Worm (Caenorhabditis elegans): Measurements from ENCODE around the gene nhr-159.

Gene nhr-159

ce11 chrV:3832661-3833060 is 45.5 kb downstream of the nhr-159 start:
- TF ChIP-seq pag-3 (tag; optimal IDR thresholded peaks at IDR 0.05; ENCODE audit: borderline replicate concordance, insufficient read depth), result no peak
- no peak for TF ChIP-seq nhr-77 (tag; optimal IDR thresholded peaks at IDR 0.05)
- no peak for TF ChIP-seq nhr-84 (tag; optimal IDR thresholded peaks at IDR 0.05)
- no peak for TF ChIP-seq rnt-1 (tag; optimal IDR thresholded peaks at IDR 0.05)
- TF ChIP-seq nhr-237 (tag; optimal IDR thresholded peaks at IDR 0.05), result no peak
- no peak for TF ChIP-seq tlp-1 (tag; optimal IDR thresholded peaks at IDR 0.05)
- no peak for TF ChIP-seq fos-1 (tag; optimal IDR thresholded peaks at IDR 0.05)
- TF ChIP-seq ceh-82 (tag; optimal IDR thresholded peaks at IDR 0.05), result no peak
- TF ChIP-seq nhr-28 (tag; optimal IDR thresholded peaks at IDR 0.05), result no peak
- TF ChIP-seq unc-130 (tag; optimal IDR thresholded peaks at IDR 0.05), result no peak
- no peak for TF ChIP-seq lsy-2 (tag; optimal IDR thresholded peaks at IDR 0.05)
- no peak for TF ChIP-seq mep-1 (tag; optimal IDR thresholded peaks at IDR 0.05)

ce11 chrV:3832103-3832502 is 46.0 kb downstream of the nhr-159 start:
- no peak for TF ChIP-seq ztf-11 (tag; optimal IDR thresholded peaks at IDR 0.05)
- no peak for TF ChIP-seq F16B12.6 (tag; optimal IDR thresholded peaks at IDR 0.05)
- TF ChIP-seq rnt-1 (tag; optimal IDR thresholded peaks at IDR 0.05), result no peak

ce11 chrV:3831616-3832015 is 46.5 kb downstream of the nhr-159 start, which contains the start of gene H10D18.5:
Gene H10D18.5, minus strand, starts transcription at chrV:3831716.
- TF ChIP-seq egl-27 (tag; optimal IDR thresholded peaks at IDR 0.05) (no peak), elt-3 (tag; optimal IDR thresholded peaks at IDR 0.05) (no peak), nhr-85 (tag) (peak; percentile 17)

All from whole organism, L1 larva.